Fruit fly (Drosophila melanogaster) whole organism, embryonic: ENCODE data around the gene Rpn12.

Experiments
- Awh ChIP-seq: fragments of 200-800 bp; sonication (Bioruptor generic); IDR thresholded peaks from 2 replicates; pipeline ENCODE4, ENCODE4 v1.3.6; 2022; ENCODE audit warnings: missing biosample characterization, missing genetic modification characterization
- B-H2 ChIP-seq: fragments of 200-800 bp; sonication (Bioruptor generic); optimal IDR thresholded peaks from 2 replicates; lab custom pipeline; 2018; ENCODE audit warnings: missing biosample characterization, mild to moderate bottlenecking, missing genetic modification characterization
- Blimp-1 ChIP-seq: fragments of 200-800 bp; sonication (Bioruptor generic); optimal IDR thresholded peaks from 3 replicates; lab custom pipeline; 2018; ENCODE audit warnings: missing biosample characterization, missing genetic modification characterization, mild to moderate bottlenecking, moderate library complexity, missing genetic modification reagents
- CG11695 ChIP-seq: fragments of 200-800 bp; sonication (Bioruptor generic); IDR thresholded peaks from 3 replicates; pipeline ENCODE4 v1.3.6; 2022; ENCODE audit warnings: missing biosample characterization, missing genetic modification characterization
- CG12219 ChIP-seq: fragments of 200-800 bp; sonication (Bioruptor generic); optimal IDR thresholded peaks from 3 replicates; lab custom pipeline; 2018; ENCODE audit warnings: missing biosample characterization, mild to moderate bottlenecking, missing genetic modification characterization
- CG12942 ChIP-seq: fragments of 200-800 bp; sonication (Bioruptor generic); optimal IDR thresholded peaks from 3 replicates; lab custom pipeline; 2016; ENCODE audit warnings: missing biosample characterization, missing genetic modification characterization
- CG14710 ChIP-seq: fragments of 200-800 bp; sonication (Bioruptor generic); optimal IDR thresholded peaks from 3 replicates; lab custom pipeline; 2019; ENCODE audit warnings: missing biosample characterization, mild to moderate bottlenecking, missing genetic modification characterization, moderate library complexity
- CG15011 ChIP-seq: fragments of 200-800 bp; sonication (Bioruptor generic); optimal IDR thresholded peaks from 3 replicates; lab custom pipeline; 2018; ENCODE audit warnings: missing biosample characterization, mild to moderate bottlenecking, missing genetic modification characterization
- CG1602 ChIP-seq: fragments of 200-800 bp; sonication (Bioruptor generic); optimal IDR thresholded peaks from 3 replicates; lab custom pipeline; 2016; ENCODE audit warnings: missing biosample characterization, missing genetic modification characterization
- CG17361 ChIP-seq: fragments of 200-800 bp; sonication (Bioruptor generic); IDR thresholded peaks from 3 replicates; pipeline ENCODE4 v1.3.6; 2022; ENCODE audit warnings: missing biosample characterization, missing genetic modification characterization
- CG1792 ChIP-seq: fragments of 200-800 bp; sonication (Bioruptor generic); optimal IDR thresholded peaks from 2 replicates; lab custom pipeline; 2016; ENCODE audit warnings: missing biosample characterization, missing genetic modification characterization
- CG31365 ChIP-seq: fragments of 200-800 bp; sonication (Bioruptor generic); optimal IDR thresholded peaks from 2 replicates; lab custom pipeline; 2018; ENCODE audit warnings: missing biosample characterization, mild to moderate bottlenecking, missing genetic modification characterization
- CG32772 ChIP-seq: fragments of 200-800 bp; sonication (Bioruptor generic); IDR thresholded peaks from 2 replicates; pipeline ENCODE4 v1.3.6; 2022; ENCODE audit warnings: missing biosample characterization, missing genetic modification characterization
- CG4328 ChIP-seq: fragments of 200-800 bp; sonication (Bioruptor generic); optimal IDR thresholded peaks from 3 replicates; lab custom pipeline; 2017; ENCODE audit warnings: missing biosample characterization, missing genetic modification reagents, missing genetic modification characterization
- CG43689 ChIP-seq: fragments of 200-800 bp; sonication (Bioruptor generic); IDR thresholded peaks from 2 replicates; pipeline ENCODE4 v1.3.6; 2022; ENCODE audit warnings: missing biosample characterization, missing genetic modification characterization
- CG4424 ChIP-seq: fragments of 200-800 bp; sonication (Bioruptor generic); optimal IDR thresholded peaks from 3 replicates; lab custom pipeline; 2016; ENCODE audit warnings: missing biosample characterization, missing genetic modification characterization
- CG4854 ChIP-seq: fragments of 200-800 bp; sonication (Bioruptor generic); optimal IDR thresholded peaks from 2 replicates; lab custom pipeline; 2016; ENCODE audit warnings: missing biosample characterization, missing genetic modification characterization, inconsistent platforms
- CG6272 ChIP-seq: fragments of 200-800 bp; sonication (Bioruptor generic); IDR thresholded peaks from 2 replicates; pipeline ENCODE4 v1.3.6; 2022; ENCODE audit warnings: missing biosample characterization, missing genetic modification characterization
- CG8478 ChIP-seq: fragments of >200 bp; optimal IDR thresholded peaks from 2 replicates; lab custom pipeline; 2018
- CG9932 ChIP-seq: fragments of 200-800 bp; sonication (Bioruptor generic); IDR thresholded peaks from 2 replicates; pipeline ENCODE4 v1.3.6; 2022; ENCODE audit warnings: missing biosample characterization, missing genetic modification characterization
- D19A ChIP-seq: fragments of 200-800 bp; optimal IDR thresholded peaks from 3 replicates; lab custom pipeline; 2019; ENCODE audit warnings: missing biosample characterization, mild to moderate bottlenecking, missing genetic modification characterization, moderate library complexity
- Deaf1 ChIP-seq: fragments of 200-800 bp; optimal IDR thresholded peaks from 3 replicates; lab custom pipeline; 2019; ENCODE audit warnings: missing biosample characterization, mild to moderate bottlenecking, missing genetic modification characterization, moderate library complexity
- ERR ChIP-seq: fragments of 200-800 bp; sonication (Bioruptor generic); optimal IDR thresholded peaks from 2 replicates; lab custom pipeline; 2016; ENCODE audit warnings: missing biosample characterization, missing genetic modification characterization
- Elba2 ChIP-seq: fragments of 200-800 bp; sonication (Bioruptor generic); optimal IDR thresholded peaks from 3 replicates; lab custom pipeline; 2016; ENCODE audit warnings: missing biosample characterization, missing genetic modification characterization
- HHEX ChIP-seq: fragments of 200-800 bp; sonication (Bioruptor generic); optimal IDR thresholded peaks from 3 replicates; lab custom pipeline; 2017; ENCODE audit warnings: missing biosample characterization, mild to moderate bottlenecking, missing genetic modification characterization, missing genetic modification reagents
- HmgZ ChIP-seq: fragments of 200-800 bp; sonication (Bioruptor generic); optimal IDR thresholded peaks from 2 replicates; lab custom pipeline; 2018; ENCODE audit warnings: missing biosample characterization, mild to moderate bottlenecking, missing genetic modification characterization
- Hmr ChIP-seq: fragments of 200-800 bp; sonication (Bioruptor generic); optimal IDR thresholded peaks from 3 replicates; lab custom pipeline; 2017; ENCODE audit warnings: mild to moderate bottlenecking, missing biosample characterization, missing genetic modification reagents, missing genetic modification characterization
- Med ChIP-seq: fragments of 200-800 bp; sonication (Bioruptor generic); peaks from one replicate; lab custom pipeline; 2016; ENCODE audit warnings: missing biosample characterization, missing genetic modification characterization, mild to moderate bottlenecking, inconsistent platforms, moderate library complexity
- Meics ChIP-seq: fragments of 200-800 bp; sonication (Bioruptor generic); optimal IDR thresholded peaks from 2 replicates; lab custom pipeline; 2017; ENCODE audit warnings: missing biosample characterization, mild to moderate bottlenecking, missing genetic modification characterization
- Mes4 ChIP-seq: fragments of 200-800 bp; sonication (Bioruptor generic); optimal IDR thresholded peaks from 2 replicates; lab custom pipeline; 2016; ENCODE audit warnings: missing biosample characterization, missing genetic modification characterization
- Nf-YC ChIP-seq: fragments of 200-800 bp; optimal IDR thresholded peaks from 3 replicates; lab custom pipeline; 2019; ENCODE audit warnings: missing biosample characterization, mild to moderate bottlenecking, missing genetic modification characterization, moderate library complexity
- Oaz ChIP-seq: fragments of 200-800 bp; sonication (Bioruptor generic); IDR thresholded peaks from 2 replicates; pipeline ENCODE4 v1.3.6; 2022; ENCODE audit warnings: missing biosample characterization, missing genetic modification characterization
- Trl ChIP-seq, 3 experiments: fragments of >200 bp in 2 of 3; fragments of 200-800 bp in 1 of 3; sonication (Bioruptor generic) in 1 of 3; optimal IDR thresholded peaks; 2 replicates in 1 of 3; 3 replicates in 2 of 3; lab custom pipeline; 2016 to 2017; ENCODE audit warnings: missing biosample characterization in 1 of 3, missing genetic modification characterization in 1 of 3
- ab ChIP-seq: fragments of 200-800 bp; sonication (Bioruptor generic); optimal IDR thresholded peaks from 2 replicates; lab custom pipeline; 2016; ENCODE audit warnings: missing biosample characterization, missing genetic modification characterization
- az2 ChIP-seq: fragments of 200-800 bp; sonication (Bioruptor generic); optimal IDR thresholded peaks from 3 replicates; lab custom pipeline; 2016; ENCODE audit warnings: missing biosample characterization, missing genetic modification characterization
- chn ChIP-seq: fragments of 200-800 bp; sonication (Bioruptor generic); optimal IDR thresholded peaks from 2 replicates; lab custom pipeline; 2016; ENCODE audit warnings: missing biosample characterization, missing genetic modification characterization
- corto ChIP-seq: fragments of 200-800 bp; sonication (Bioruptor generic); optimal IDR thresholded peaks from 2 replicates; lab custom pipeline; 2016; ENCODE audit warnings: missing biosample characterization, mild to moderate bottlenecking, missing genetic modification characterization, moderate library complexity
- dimm ChIP-seq: fragments of 200-800 bp; sonication (Bioruptor generic); IDR thresholded peaks from 2 replicates; pipeline ENCODE4 v1.3.6; 2022; ENCODE audit warnings: missing biosample characterization, missing genetic modification characterization
- dysf ChIP-seq: fragments of 200-800 bp; sonication (Bioruptor generic); IDR thresholded peaks from 3 replicates; pipeline ENCODE4 v1.3.6; 2022; ENCODE audit warnings: missing biosample characterization, missing genetic modification characterization
- gsb ChIP-seq: fragments of 200-800 bp; sonication (Bioruptor generic); IDR thresholded peaks from 2 replicates; pipeline ENCODE4 v1.3.6; 2022; ENCODE audit warnings: missing biosample characterization, missing genetic modification characterization
- gsb-n ChIP-seq: fragments of 200-800 bp; sonication (Bioruptor generic); optimal IDR thresholded peaks from 3 replicates; lab custom pipeline; 2018; ENCODE audit warnings: missing biosample characterization, mild to moderate bottlenecking, missing genetic modification characterization
- inv ChIP-seq: fragments of 200-800 bp; sonication (Bioruptor generic); IDR thresholded peaks from 2 replicates; pipeline ENCODE4 v1.3.6; 2022; ENCODE audit warnings: missing biosample characterization, missing genetic modification characterization; ENCODE audit not compliant: partially characterized antibody
- maf-S ChIP-seq: fragments of 200-800 bp; sonication (Bioruptor generic); optimal IDR thresholded peaks from 2 replicates; lab custom pipeline; 2016; ENCODE audit warnings: missing biosample characterization, missing genetic modification characterization
- otp ChIP-seq: fragments of 200-800 bp; sonication (Bioruptor generic); IDR thresholded peaks from 3 replicates; pipeline ENCODE4, ENCODE4 v1.3.6; 2022; ENCODE audit warnings: missing biosample characterization, missing genetic modification characterization
- psq ChIP-seq: fragments of 200-800 bp; sonication (Bioruptor generic); optimal IDR thresholded peaks from 2 replicates; lab custom pipeline; 2017; ENCODE audit warnings: missing biosample characterization, missing genetic modification characterization
- ranshi ChIP-seq: fragments of 200-800 bp; sonication (Bioruptor generic); IDR thresholded peaks from 2 replicates; pipeline ENCODE4 v1.3.6; 2022; ENCODE audit warnings: missing biosample characterization, missing genetic modification characterization
- sima ChIP-seq: fragments of 200-800 bp; sonication (Bioruptor generic); optimal IDR thresholded peaks from 2 replicates; lab custom pipeline; 2016; ENCODE audit warnings: missing biosample characterization, missing genetic modification characterization
- stc ChIP-seq: fragments of 200-800 bp; sonication (Bioruptor generic); IDR thresholded peaks from 2 replicates; pipeline ENCODE4 v1.3.6; 2022; ENCODE audit warnings: missing biosample characterization, missing genetic modification characterization
- trh ChIP-seq: fragments of 200-800 bp; sonication (Bioruptor generic); optimal IDR thresholded peaks from 2 replicates; lab custom pipeline; 2016; ENCODE audit warnings: missing biosample characterization, missing genetic modification characterization
- tx ChIP-seq: fragments of 200-800 bp; sonication (Bioruptor generic); optimal IDR thresholded peaks from 2 replicates; lab custom pipeline; 2016; ENCODE audit warnings: missing biosample characterization, missing genetic modification characterization
- z ChIP-seq: fragments of 200-800 bp; sonication (Bioruptor generic); IDR thresholded peaks from 3 replicates; pipeline ENCODE4 v1.3.6; 2022; ENCODE audit warnings: missing biosample characterization, missing genetic modification characterization
- zen ChIP-seq: fragments of 200-800 bp; sonication (Bioruptor generic); optimal IDR thresholded peaks from 3 replicates; lab custom pipeline; 2018; ENCODE audit warnings: missing biosample characterization, mild to moderate bottlenecking, missing genetic modification characterization, moderate library complexity

Rpn12 gene

DNA sequence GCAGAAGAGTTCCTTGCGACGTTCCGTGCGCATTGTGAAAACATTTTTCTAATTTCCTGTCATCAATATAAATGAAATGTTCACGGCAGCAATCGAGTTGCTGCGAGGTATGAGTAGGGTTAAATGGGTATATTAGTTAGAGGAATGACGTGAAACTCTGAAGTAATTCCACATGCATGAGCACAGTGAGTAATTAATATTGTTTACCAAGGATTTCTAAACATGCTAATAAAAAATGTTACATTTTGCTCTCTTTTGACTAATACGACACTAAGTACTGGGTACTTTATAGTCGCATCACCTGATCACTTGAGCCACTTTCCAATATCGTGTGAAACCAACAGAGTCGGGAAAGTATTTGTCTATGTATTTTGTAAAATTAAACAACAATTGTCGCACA, 38.6 kb upstream of the Rpn12 start (continued):
- TF ChIP-seq Meics (GFP tag; lab: Kevin White, UChicago) (peak; percentile 15), stc (GFP tag; lab: Robert Waterston, UW) (no peak), Hmr (GFP tag; lab: Kevin White, UChicago) (peak; percentile 3), Trl (optimal IDR thresholded peaks at IDR 0.05; lab: Kevin White, UChicago) (no peak), Trl (GFP tag; optimal IDR thresholded peaks at IDR 0.05; lab: Kevin White, UChicago) (peak; percentile 22), dysf (GFP tag; lab: Robert Waterston, UW) (peak; percentile 37; the same call in 1 of the 3 replicates), CG43689 (no peak), Nf-YC (tag; lab: Kevin White, UChicago) (no peak), otp (GFP tag; lab: Robert Waterston, UW) (0 out of 3 replicates have a peak, but pooled peaks have one; percentile 37), corto (GFP tag; lab: Kevin White, UChicago) (no peak), HHEX (GFP tag; lab: Kevin White, UChicago) (no peak), Deaf1 (no peak), trh (GFP tag; lab: Kevin White, UChicago) (no peak), HmgZ (tag; lab: Kevin White, UChicago) (no peak), CG32772 (peak; percentile 49; the same call in 1 of the 2 replicates), chn (GFP tag; lab: Kevin White, UChicago) (peak; percentile 30), CG1602 (GFP tag; lab: Kevin White, UChicago) (peak; percentile 30), CG12219 (GFP tag; lab: Kevin White, UChicago) (peak; percentile 10), D19A (peak; percentile 48), Med (GFP tag; lab: Kevin White, UChicago) (no peak), CG31365 (no peak), Oaz (GFP tag; lab: Robert Waterston, UW) (peak; percentile 18; the same call in 1 of the 2 replicates), inv (GFP tag; lab: Robert Waterston, UW) (no peak), CG17361 (no peak), CG4424 (peak; percentile 35), sima (GFP tag; lab: Kevin White, UChicago) (no peak), CG6272 (no peak), CG1792 (GFP tag; lab: Kevin White, UChicago) (no peak), maf-S (GFP tag; lab: Kevin White, UChicago) (no peak), CG11695 (0 out of 3 replicates have a peak, but pooled peaks have one; percentile 8), tx (peak; percentile 21), CG15011 (GFP tag; lab: Kevin White, UChicago) (no peak), dimm (no peak), ranshi (GFP tag; lab: Robert Waterston, UW) (peak; percentile 19; the same call in 1 of the 2 replicates), z (GFP tag; lab: Robert Waterston, UW) (no peak), CG9932 (GFP tag; lab: Robert Waterston, UW) (no peak), Awh (GFP tag; lab: Robert Waterston, UW) (no peak), ab (GFP tag; lab: Kevin White, UChicago) (no peak), gsb-n (tag; lab: Kevin White, UChicago) (no peak), az2 (peak; percentile 46), ERR (GFP tag; lab: Kevin White, UChicago) (no peak), CG12942 (peak; percentile 31), CG4328 (GFP tag; lab: Kevin White, UChicago) (no peak), CG4854 (GFP tag; lab: Kevin White, UChicago) (peak; percentile 13), Mes4 (GFP tag; lab: Kevin White, UChicago) (no peak), B-H2 (GFP tag; lab: Kevin White, UChicago) (no peak), Elba2 (GFP tag; lab: Kevin White, UChicago) (no peak), psq (no peak), gsb (GFP tag; lab: Robert Waterston, UW) (no peak), CG14710 (tag; lab: Kevin White, UChicago) (peak; percentile 25), Blimp-1 (GFP tag; lab: Kevin White, UChicago) (peak; percentile 71), CG8478 (no peak), zen (tag; lab: Kevin White, UChicago) (no peak)
